Worm (Caenorhabditis elegans): ENCODE data around the gene gur-3.

- TF ChIP-seq ztf-11 (tag; optimal IDR thresholded peaks at IDR 0.05), result no peak
- TF ChIP-seq pha-4 (tag; optimal IDR thresholded peaks at IDR 0.05), result no peak
- TF ChIP-seq sptf-1 (tag; optimal IDR thresholded peaks at IDR 0.05), result no peak
- TF ChIP-seq lsy-2 (tag; optimal IDR thresholded peaks at IDR 0.05), result no peak
- TF ChIP-seq elt-3 (tag; optimal IDR thresholded peaks at IDR 0.05), result no peak
- no peak for TF ChIP-seq M03D4.4 (tag; optimal IDR thresholded peaks at IDR 0.05)
- no peak for TF ChIP-seq nhr-12 (tag; optimal IDR thresholded peaks at IDR 0.05)
- no peak for TF ChIP-seq ceh-43 (GFP tag; optimal IDR thresholded peaks at IDR 0.05)
- no peak for TF ChIP-seq blmp-1 (tag; optimal IDR thresholded peaks at IDR 0.05)
- TF ChIP-seq lin-13 (tag; optimal IDR thresholded peaks at IDR 0.05), result no peak
- no peak for TF ChIP-seq cnd-1 (tag; optimal IDR thresholded peaks at IDR 0.05)
- no peak for TF ChIP-seq mep-1 (tag; optimal IDR thresholded peaks at IDR 0.05)
- no peak for TF ChIP-seq elt-1 (tag; optimal IDR thresholded peaks at IDR 0.05; ENCODE audit: borderline replicate concordance, insufficient read depth)
These were observed 50.5 kb downstream of the gur-3 start, which contains the start of gene R07E3.7 for ce11 chrX:10355650-10356049.

All from whole organism, mixed stage, embryonic.